Fruit fly (Drosophila melanogaster): ENCODE data around the gene Spase22-23.

Gene Spase22-23

dm6 chr3R:24233366-24234161 lies 3.7 kb upstream of the Spase22-23 start:
- TF ChIP-seq Mnt (GFP tag; optimal IDR thresholded peaks at IDR 0.05) (peak; percentile 27), CG7045 (GFP tag; optimal IDR thresholded peaks at IDR 0.05) (peak; percentile 16), CG11617 (GFP tag; optimal IDR thresholded peaks at IDR 0.05) (peak; percentile 27), Crg-1 (GFP tag; optimal IDR thresholded peaks at IDR 0.05) (no peak), tj (GFP tag; optimal IDR thresholded peaks at IDR 0.05) (peak; percentile 6), cic (GFP tag; optimal IDR thresholded peaks at IDR 0.05) (peak; percentile 88)

dm6 chr3R:24231914-24232313 lies 2.1 kb upstream of the Spase22-23 start:
- TF ChIP-seq Clk (GFP tag; optimal IDR thresholded peaks at IDR 0.05) = no peak
- TF ChIP-seq CG14711 (tag; optimal IDR thresholded peaks at IDR 0.05) = no peak

- TF ChIP-seq cnc (optimal IDR thresholded peaks at IDR 0.05) (no peak), pad (GFP tag; optimal IDR thresholded peaks at IDR 0.05) (peak; percentile 67), Mnt (GFP tag; optimal IDR thresholded peaks at IDR 0.05) (peak; percentile 62), CG14711 (tag; optimal IDR thresholded peaks at IDR 0.05) (peak; percentile 70), bab1 (GFP tag; optimal IDR thresholded peaks at IDR 0.05) (no peak)
Observed at dm6 chr3R:24231206-24231502, 1.3 kb upstream of the Spase22-23 start.

dm6 chr3R:24230423-24231205 lies 779 bp upstream of the Spase22-23 start, which contains the start of gene mask:
Gene mask (plus strand): TSS chr3R:24230562.
- TF ChIP-seq Mnt (GFP tag; optimal IDR thresholded peaks at IDR 0.05) (peak; percentile 70), CG12768 (GFP tag; optimal IDR thresholded peaks at IDR 0.05) (peak; percentile 67), ovo (GFP tag; optimal IDR thresholded peaks at IDR 0.05) (peak; percentile 90), CG14711 (tag; optimal IDR thresholded peaks at IDR 0.05) (peak; percentile 39), cic (GFP tag; optimal IDR thresholded peaks at IDR 0.05) (peak; percentile 29), tj (GFP tag; optimal IDR thresholded peaks at IDR 0.05) (peak; percentile 64), bab1 (GFP tag; optimal IDR thresholded peaks at IDR 0.05) (peak; percentile 73), Crg-1 (GFP tag; optimal IDR thresholded peaks at IDR 0.05) (peak; percentile 90), toe (GFP tag; optimal IDR thresholded peaks at IDR 0.05) (peak; percentile 87), CG11617 (GFP tag; optimal IDR thresholded peaks at IDR 0.05) (peak; percentile 90), Clk (GFP tag; optimal IDR thresholded peaks at IDR 0.05) (no peak), CG33017 (tag; optimal IDR thresholded peaks at IDR 0.05) (peak; percentile 50), kay (GFP tag; ENCODE audit: borderline replicate concordance) (no peak), cnc (optimal IDR thresholded peaks at IDR 0.05) (no peak), CG1620 (GFP tag; optimal IDR thresholded peaks at IDR 0.05) (peak; percentile 93), pad (GFP tag; optimal IDR thresholded peaks at IDR 0.05) (peak; percentile 43), Hr96 (GFP tag; optimal IDR thresholded peaks at IDR 0.05) (peak; percentile 90), CG7045 (GFP tag; optimal IDR thresholded peaks at IDR 0.05) (peak; percentile 82), CG7101 (tag; optimal IDR thresholded peaks at IDR 0.05) (peak; percentile 84), CG5204 (GFP tag; optimal IDR thresholded peaks at IDR 0.05) (no peak)

- TF ChIP-seq CG33017 (tag; optimal IDR thresholded peaks at IDR 0.05) (no peak), Crg-1 (GFP tag; optimal IDR thresholded peaks at IDR 0.05) (no peak), CG1620 (GFP tag; optimal IDR thresholded peaks at IDR 0.05) (no peak), ovo (GFP tag; optimal IDR thresholded peaks at IDR 0.05) (no peak), kay (GFP tag; ENCODE audit: borderline replicate concordance) (peak; percentile 71), bab1 (GFP tag; optimal IDR thresholded peaks at IDR 0.05) (no peak), pad (GFP tag; optimal IDR thresholded peaks at IDR 0.05) (no peak), Mnt (GFP tag; optimal IDR thresholded peaks at IDR 0.05) (no peak)
Observed at dm6 chr3R:24228675-24229074, 1.2 kb downstream of the Spase22-23 start, which contains the start of gene Acp95EF. Gene Acp95EF (plus strand): TSS chr3R:24228975.

dm6 chr3R:24226744-24227143 lies 3.1 kb downstream of the Spase22-23 start, which contains the start of the genes Spps and CG13609:
Gene Spps (minus strand): TSS chr3R:24226934.
Gene CG13609 (plus strand): TSS chr3R:24227023.
- TF ChIP-seq CG33017 (tag; optimal IDR thresholded peaks at IDR 0.05) (no peak), cnc (optimal IDR thresholded peaks at IDR 0.05) (no peak), Hr96 (GFP tag; optimal IDR thresholded peaks at IDR 0.05) (no peak), tj (GFP tag; optimal IDR thresholded peaks at IDR 0.05) (peak; percentile 21), CG11617 (GFP tag; optimal IDR thresholded peaks at IDR 0.05) (peak; percentile 15), kay (GFP tag; ENCODE audit: borderline replicate concordance) (no peak), CG14711 (tag; optimal IDR thresholded peaks at IDR 0.05) (no peak), bab1 (GFP tag; optimal IDR thresholded peaks at IDR 0.05) (peak; percentile 57), pad (GFP tag; optimal IDR thresholded peaks at IDR 0.05) (no peak), CG1620 (GFP tag; optimal IDR thresholded peaks at IDR 0.05) (no peak), Mnt (GFP tag; optimal IDR thresholded peaks at IDR 0.05) (no peak), CG7101 (tag; optimal IDR thresholded peaks at IDR 0.05) (no peak), CG12768 (GFP tag; optimal IDR thresholded peaks at IDR 0.05) (no peak), CG7045 (GFP tag; optimal IDR thresholded peaks at IDR 0.05) (no peak), cic (GFP tag; optimal IDR thresholded peaks at IDR 0.05) (peak; percentile 65)
